Fruit fly (Drosophila melanogaster) whole organism: ENCODE results near the gene CG3557.

Source experiments
- CG8478 ChIP-seq: fragments of >200 bp; optimal IDR thresholded peaks from 2 replicates; lab custom pipeline; 2018; ENCODE audit warnings: inconsistent platforms
- Dll ChIP-seq: fragments of >200 bp; optimal IDR thresholded peaks from 2 replicates; lab custom pipeline; 2017
- EcR ChIP-seq, 2 experiments: fragments of >200 bp; optimal IDR thresholded peaks; 2 replicates each; lab custom pipeline; 2017; ENCODE audit warnings: missing biosample characterization in 2 of 2, missing genetic modification characterization in 2 of 2, missing genetic modification reagents in 2 of 2
- pan ChIP-seq: fragments of >200 bp; optimal IDR thresholded peaks from 2 replicates; lab custom pipeline; 2017
- psq ChIP-seq: fragments of >200 bp; optimal IDR thresholded peaks from 2 replicates; lab custom pipeline; 2017
- usp ChIP-seq: fragments of >200 bp; optimal IDR thresholded peaks from 2 replicates; lab custom pipeline; 2017; ENCODE audit warnings: missing biosample characterization, missing genetic modification characterization, mixed read lengths

- TF ChIP-seq EcR (GFP tag; optimal IDR thresholded peaks at IDR 0.05; lab: Kevin White, UChicago) = no peak
- no peak for TF ChIP-seq Dll (lab: Kevin White, UChicago)
- TF ChIP-seq CG8478 (lab: Kevin White, UChicago) = no peak
- TF ChIP-seq psq (lab: Kevin White, UChicago) = no peak
- TF ChIP-seq usp (GFP tag; lab: Kevin White, UChicago) = no peak
- TF ChIP-seq pan (lab: Kevin White, UChicago) = no peak
Observed at dm6 chr2L:2399897-2400296, 14.3 kb upstream of the CG3557 start, which contains the start of gene VGlut.
